Worm (Caenorhabditis elegans) whole organism, late embryonic: ENCODE results near the gene npp-18.

Experiments used
- F13H6.1 ChIP-seq: sonication (generic microtip); optimal IDR thresholded peaks from 2 replicates; lab custom pipeline; 2016; ENCODE audit warnings: missing genetic modification characterization, missing compliant biosample characterization
- Y22D7AL.16 ChIP-seq: sonication (generic microtip); optimal IDR thresholded peaks from 2 replicates; lab custom pipeline; 2016; ENCODE audit warnings: missing genetic modification characterization, missing compliant biosample characterization
- ceh-14 ChIP-seq: sonication (generic microtip); optimal IDR thresholded peaks from 2 replicates; lab custom pipeline; 2016; ENCODE audit warnings: missing genotype, missing genetic modification characterization, missing compliant biosample characterization
- ceh-2 ChIP-seq: sonication (generic microtip); optimal IDR thresholded peaks from 2 replicates; lab custom pipeline; 2016; ENCODE audit warnings: missing genotype, missing genetic modification characterization, missing compliant biosample characterization
- ceh-6 ChIP-seq: fragments of 200-800 bp; sonication (Bioruptor generic); optimal IDR thresholded peaks from 2 replicates; lab custom pipeline; 2018; ENCODE audit warnings: mild to moderate bottlenecking, missing genetic modification characterization, missing compliant biosample characterization
- dve-1 ChIP-seq: sonication (generic microtip); optimal IDR thresholded peaks from 2 replicates; lab custom pipeline; 2017; ENCODE audit warnings: antibody characterized with exemption, mild to moderate bottlenecking, missing genetic modification characterization, missing compliant biosample characterization
- elt-2 ChIP-seq: sonication (generic microtip); optimal IDR thresholded peaks from 2 replicates; lab custom pipeline; 2016; ENCODE audit warnings: missing genetic modification reagents, missing genetic modification characterization, missing compliant biosample characterization
- fkh-10 ChIP-seq: fragments of 150-350 bp; optimal IDR thresholded peaks from 2 replicates; lab custom pipeline; 2014; ENCODE audit warnings: missing biosample characterization, missing genetic modification reagents, missing genetic modification characterization
- fkh-6 ChIP-seq: sonication (generic microtip); optimal IDR thresholded peaks from 2 replicates; lab custom pipeline; 2016; ENCODE audit warnings: missing genetic modification characterization, missing compliant biosample characterization
- hlh-8 ChIP-seq: sonication (generic microtip); optimal IDR thresholded peaks from 2 replicates; lab custom pipeline; 2016; ENCODE audit warnings: missing genotype, missing genetic modification characterization, missing compliant biosample characterization
- pqm-1 ChIP-seq: sonication (generic microtip); optimal IDR thresholded peaks from 2 replicates; lab custom pipeline; 2016; ENCODE audit warnings: missing genetic modification characterization, missing compliant biosample characterization
- pros-1 ChIP-seq: fragments of 150-350 bp; optimal IDR thresholded peaks from 2 replicates; lab custom pipeline; 2014; ENCODE audit warnings: missing biosample characterization, missing genetic modification reagents, missing genetic modification characterization
- rnt-1 ChIP-seq: sonication (generic microtip); optimal IDR thresholded peaks from 2 replicates; lab custom pipeline; 2016; ENCODE audit warnings: missing genetic modification characterization, missing compliant biosample characterization

ce11 chrIII:13262987-13263386 lies 33.7 kb upstream of the npp-18 start, which contains the start of gene F56A8.4:
- TF ChIP-seq elt-2 (no peak), pros-1 (tag; lab: Kevin White, UChicago) (no peak), rnt-1 (no peak), fkh-6 (tag; lab: Kevin White, UChicago) (no peak), F13H6.1 (tag; lab: Kevin White, UChicago) (no peak), ceh-14 (no peak), fkh-10 (GFP tag; lab: Kevin White, UChicago) (no peak), ceh-6 (no peak), hlh-8 (no peak), dve-1 (tag; lab: Kevin White, UChicago) (no peak), ceh-2 (tag; lab: Kevin White, UChicago) (no peak), pqm-1 (tag; lab: Kevin White, UChicago) (no peak), Y22D7AL.16 (no peak)
